Fruit fly (Drosophila melanogaster): Measurements from ENCODE around the gene Brd.

The Brd gene

DNA sequence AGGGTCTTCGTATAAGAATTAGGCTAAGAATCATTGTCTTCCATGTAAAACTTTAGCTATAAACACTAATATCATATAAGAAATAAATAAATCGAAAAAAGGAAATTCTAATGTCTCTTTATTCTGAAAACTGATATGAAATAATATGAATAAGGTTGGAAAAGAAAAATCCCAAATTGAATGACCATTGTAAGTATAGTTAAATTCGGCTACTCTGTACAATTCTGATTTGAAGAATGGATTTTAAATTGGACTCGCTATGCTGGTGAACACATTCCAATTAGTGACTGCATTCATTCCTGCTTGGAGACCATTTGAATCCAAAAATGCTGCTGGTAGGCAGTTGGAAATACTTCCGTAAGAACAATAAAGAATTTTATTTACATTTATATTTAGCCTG, 2.3 kb upstream of the Brd start:
- TF ChIP-seq CG7045 (GFP tag; optimal IDR thresholded peaks at IDR 0.05) (no peak), Hr96 (GFP tag; optimal IDR thresholded peaks at IDR 0.05) (no peak), CG14711 (tag; optimal IDR thresholded peaks at IDR 0.05) (no peak), ovo (GFP tag; optimal IDR thresholded peaks at IDR 0.05) (no peak), CG5204 (GFP tag; optimal IDR thresholded peaks at IDR 0.05) (no peak), CG33017 (tag; optimal IDR thresholded peaks at IDR 0.05) (no peak), bab1 (GFP tag; optimal IDR thresholded peaks at IDR 0.05) (no peak), CG11617 (GFP tag; optimal IDR thresholded peaks at IDR 0.05) (no peak)

DNA sequence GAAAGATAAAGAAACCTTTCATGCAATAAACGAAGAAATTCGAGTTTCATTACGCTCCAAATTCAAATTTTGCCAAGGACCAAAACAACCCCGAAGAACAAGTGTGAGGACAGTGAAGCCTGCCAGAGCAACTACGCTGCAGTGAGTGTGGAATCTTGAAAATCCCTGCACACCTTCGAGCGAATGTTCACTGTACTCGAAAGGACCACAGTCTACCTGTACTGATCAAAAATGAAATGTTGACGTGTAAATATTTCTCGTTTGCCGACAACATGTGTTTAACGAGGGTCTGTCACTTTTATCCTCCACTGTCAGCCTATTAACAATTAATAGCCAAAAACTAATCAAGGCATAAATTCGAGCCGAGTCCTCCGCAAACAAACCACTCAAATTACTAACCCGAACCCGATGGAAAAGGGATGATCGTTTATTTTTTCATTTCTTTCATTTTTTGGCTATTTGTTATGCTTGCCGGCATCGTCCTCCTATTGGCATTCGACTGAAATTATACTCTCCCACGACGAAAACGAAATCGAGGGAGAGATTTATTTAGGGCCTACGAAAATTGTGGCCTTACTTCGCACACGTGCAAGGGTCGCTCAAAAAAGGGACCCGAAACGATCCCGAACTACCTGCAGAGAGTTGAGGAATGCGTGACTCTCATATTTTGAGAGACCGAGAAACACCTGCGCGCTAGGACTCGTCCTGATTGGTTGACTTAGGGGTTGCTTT, 408 bp upstream of the Brd start:
- TF ChIP-seq CG33017 (tag; optimal IDR thresholded peaks at IDR 0.05) (no peak), cnc (optimal IDR thresholded peaks at IDR 0.05) (no peak), CG1620 (GFP tag; optimal IDR thresholded peaks at IDR 0.05) (no peak), toe (GFP tag; optimal IDR thresholded peaks at IDR 0.05) (no peak), CG7045 (GFP tag; optimal IDR thresholded peaks at IDR 0.05) (no peak), CG14711 (tag; optimal IDR thresholded peaks at IDR 0.05) (no peak), tj (GFP tag; optimal IDR thresholded peaks at IDR 0.05) (no peak), ovo (GFP tag; optimal IDR thresholded peaks at IDR 0.05) (no peak), Mnt (GFP tag; optimal IDR thresholded peaks at IDR 0.05) (no peak), CG7101 (tag; optimal IDR thresholded peaks at IDR 0.05) (no peak), pad (GFP tag; optimal IDR thresholded peaks at IDR 0.05) (no peak), bab1 (GFP tag; optimal IDR thresholded peaks at IDR 0.05) (no peak), Crg-1 (GFP tag; optimal IDR thresholded peaks at IDR 0.05) (no peak), kay (GFP tag; ENCODE audit: borderline replicate concordance) (no peak), CG11617 (GFP tag; optimal IDR thresholded peaks at IDR 0.05) (no peak)

DNA sequence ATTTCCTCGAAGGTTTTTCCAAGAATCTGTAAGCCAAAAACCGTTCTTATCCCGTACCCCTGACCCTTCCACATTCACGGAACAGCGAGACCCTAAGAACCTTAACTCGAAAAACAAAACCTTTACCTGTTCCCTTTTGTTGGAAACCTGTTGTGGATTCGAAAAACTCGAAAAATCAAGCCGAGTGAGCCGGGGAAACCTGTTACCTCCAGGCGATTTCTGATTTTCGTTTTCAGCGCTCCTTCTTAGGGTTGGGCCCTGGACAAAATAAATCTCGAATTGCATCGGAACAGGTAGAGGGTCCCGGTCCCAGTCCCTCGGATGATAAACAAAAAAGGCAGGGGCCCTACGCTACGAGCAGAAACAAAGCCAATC, 771 bp downstream of the Brd start:
- TF ChIP-seq CG7101 (tag; optimal IDR thresholded peaks at IDR 0.05) (no peak), CG11617 (GFP tag; optimal IDR thresholded peaks at IDR 0.05) (no peak), Clk (GFP tag; optimal IDR thresholded peaks at IDR 0.05) (no peak), CG1620 (GFP tag; optimal IDR thresholded peaks at IDR 0.05) (no peak), toe (GFP tag; optimal IDR thresholded peaks at IDR 0.05) (no peak), Mnt (GFP tag; optimal IDR thresholded peaks at IDR 0.05) (no peak), kay (GFP tag; ENCODE audit: borderline replicate concordance) (no peak)

DNA sequence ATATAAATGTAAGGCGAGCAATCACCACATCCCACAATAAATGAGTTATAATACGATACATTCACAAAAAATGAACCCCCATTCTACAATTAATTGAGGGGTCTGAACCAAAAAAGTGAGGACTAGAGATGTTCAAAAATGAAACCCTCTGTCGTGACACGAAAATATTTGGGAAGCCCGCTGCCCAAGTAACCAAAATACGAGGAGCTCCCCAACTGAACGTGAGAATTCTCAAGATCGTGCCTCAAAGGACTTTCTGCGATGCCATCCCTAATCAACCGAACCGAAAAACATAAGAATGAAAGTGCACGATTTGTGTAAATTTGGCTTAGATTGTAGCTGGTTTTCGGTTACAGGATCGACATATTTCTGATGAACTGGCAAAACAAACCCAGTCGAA, 2.0 kb downstream of the Brd start, which contains the start of gene Ocho:
TSS of gene Ocho (plus strand) at position 336 of the 400 bp plus-strand sequence.
- no peak for TF ChIP-seq CG11617 (GFP tag; optimal IDR thresholded peaks at IDR 0.05)
- no peak for TF ChIP-seq bab1 (GFP tag; optimal IDR thresholded peaks at IDR 0.05)
- TF ChIP-seq CG7045 (GFP tag; optimal IDR thresholded peaks at IDR 0.05): no peak

DNA sequence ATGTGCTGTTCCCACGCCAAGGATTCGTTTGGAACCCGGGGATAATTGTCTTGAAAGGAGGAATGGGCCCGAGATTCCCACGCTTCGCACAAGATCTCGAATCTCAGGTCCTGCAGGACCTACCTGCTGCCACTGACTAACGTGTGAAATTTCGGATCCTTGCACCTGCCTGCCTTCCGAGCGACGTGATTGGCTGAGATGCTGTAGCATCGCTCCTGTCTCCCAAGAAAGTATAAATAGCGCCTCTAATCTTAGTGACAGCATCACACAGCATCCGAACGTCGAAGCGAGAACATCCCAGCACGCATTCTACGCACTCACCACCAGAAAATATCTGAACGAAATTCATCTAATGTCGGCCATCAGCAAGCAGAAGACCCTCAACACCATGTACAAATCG, 2.5 kb downstream of the Brd start:
- TF ChIP-seq cic (GFP tag; optimal IDR thresholded peaks at IDR 0.05): no peak
- TF ChIP-seq CG12768 (GFP tag; optimal IDR thresholded peaks at IDR 0.05): no peak
- no peak for TF ChIP-seq toe (GFP tag; optimal IDR thresholded peaks at IDR 0.05)
- TF ChIP-seq pad (GFP tag; optimal IDR thresholded peaks at IDR 0.05): no peak
- no peak for TF ChIP-seq ovo (GFP tag; optimal IDR thresholded peaks at IDR 0.05)
- no peak for TF ChIP-seq CG33017 (tag; optimal IDR thresholded peaks at IDR 0.05)
- TF ChIP-seq Crg-1 (GFP tag; optimal IDR thresholded peaks at IDR 0.05): no peak
- no peak for TF ChIP-seq bab1 (GFP tag; optimal IDR thresholded peaks at IDR 0.05)
- TF ChIP-seq CG7101 (tag; optimal IDR thresholded peaks at IDR 0.05): no peak
- TF ChIP-seq cnc (optimal IDR thresholded peaks at IDR 0.05): no peak
- TF ChIP-seq CG5204 (GFP tag; optimal IDR thresholded peaks at IDR 0.05): no peak
- no peak for TF ChIP-seq tj (GFP tag; optimal IDR thresholded peaks at IDR 0.05)
- no peak for TF ChIP-seq CG14711 (tag; optimal IDR thresholded peaks at IDR 0.05)

DNA sequence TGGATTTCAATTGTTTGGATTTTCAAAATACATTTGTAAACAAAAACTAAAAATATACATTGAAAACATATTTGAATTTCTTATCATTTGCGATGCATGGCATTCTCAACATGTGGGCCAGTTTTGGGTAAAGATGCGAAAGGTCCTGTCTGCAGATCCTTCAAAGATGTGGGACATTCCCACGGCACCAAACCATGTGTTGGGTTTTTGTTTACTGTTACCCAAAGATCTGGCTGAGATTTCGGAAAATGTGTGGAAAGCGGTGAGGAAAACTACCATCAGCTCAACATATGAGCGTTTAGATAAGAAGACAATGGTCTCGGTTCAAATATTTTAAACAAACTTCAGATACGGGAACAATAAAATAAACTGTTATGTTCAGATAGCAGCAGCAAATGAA, 3.6 kb downstream of the Brd start:
- no peak for TF ChIP-seq cnc (optimal IDR thresholded peaks at IDR 0.05)
- no peak for TF ChIP-seq pad (GFP tag; optimal IDR thresholded peaks at IDR 0.05)
- no peak for TF ChIP-seq CG1620 (GFP tag; optimal IDR thresholded peaks at IDR 0.05)
- TF ChIP-seq toe (GFP tag; optimal IDR thresholded peaks at IDR 0.05): no peak
- TF ChIP-seq CG14711 (tag; optimal IDR thresholded peaks at IDR 0.05): no peak
- no peak for TF ChIP-seq kay (GFP tag; ENCODE audit: borderline replicate concordance)
- TF ChIP-seq cic (GFP tag; optimal IDR thresholded peaks at IDR 0.05): no peak
- no peak for TF ChIP-seq bab1 (GFP tag; optimal IDR thresholded peaks at IDR 0.05)
- TF ChIP-seq Crg-1 (GFP tag; optimal IDR thresholded peaks at IDR 0.05): no peak
- no peak for TF ChIP-seq CG7101 (tag; optimal IDR thresholded peaks at IDR 0.05)
- TF ChIP-seq CG7045 (GFP tag; optimal IDR thresholded peaks at IDR 0.05): no peak
